Worm (Caenorhabditis elegans): ENCODE data around the gene uggt-1.

ce11 chrX:7469907-7470306 lies 30.9 kb downstream of the uggt-1 start:
- TF ChIP-seq snpc-4 (tag; optimal IDR thresholded peaks at IDR 0.05) (no peak), elt-2 (tag; optimal IDR thresholded peaks at IDR 0.05) (no peak), ztf-11 (tag; optimal IDR thresholded peaks at IDR 0.05) (no peak), mdl-1 (tag; optimal IDR thresholded peaks at IDR 0.05) (no peak), nhr-43 (tag; optimal IDR thresholded peaks at IDR 0.05; ENCODE audit: poor library complexity, severe bottlenecking) (no peak), elt-3 (tag; optimal IDR thresholded peaks at IDR 0.05) (no peak), fkh-2 (tag; optimal IDR thresholded peaks at IDR 0.05) (no peak), egl-27 (tag; optimal IDR thresholded peaks at IDR 0.05) (no peak), unc-62 (GFP tag; optimal IDR thresholded peaks at IDR 0.05) (no peak), nfya-1 (tag; optimal IDR thresholded peaks at IDR 0.05; ENCODE audit: insufficient read depth) (no peak), ceh-82 (tag; optimal IDR thresholded peaks at IDR 0.05) (no peak), daf-12 (tag; optimal IDR thresholded peaks at IDR 0.05) (no peak), lin-15B (tag; optimal IDR thresholded peaks at IDR 0.05) (no peak), R02D3.7 (tag; optimal IDR thresholded peaks at IDR 0.05) (no peak)
